Worm (Caenorhabditis elegans) whole organism, early embryonic: ENCODE results near the gene hir-1.

ENCODE experiments used
- ama-1 ChIP-seq: fragments of 150-350 bp; optimal IDR thresholded peaks from 2 replicates; lab custom pipeline; 2014
- scrt-1 ChIP-seq: fragments of 200-800 bp; sonication (Bioruptor generic); IDR thresholded peaks from 2 replicates; pipeline ENCODE4 v1.3.6; 2022; ENCODE audit warnings: missing genetic modification characterization, missing compliant biosample characterization
- tra-4 ChIP-seq: sonication (generic microtip); optimal IDR thresholded peaks from 2 replicates; lab custom pipeline; 2017; ENCODE audit warnings: missing genetic modification characterization, missing compliant biosample characterization

DNA sequence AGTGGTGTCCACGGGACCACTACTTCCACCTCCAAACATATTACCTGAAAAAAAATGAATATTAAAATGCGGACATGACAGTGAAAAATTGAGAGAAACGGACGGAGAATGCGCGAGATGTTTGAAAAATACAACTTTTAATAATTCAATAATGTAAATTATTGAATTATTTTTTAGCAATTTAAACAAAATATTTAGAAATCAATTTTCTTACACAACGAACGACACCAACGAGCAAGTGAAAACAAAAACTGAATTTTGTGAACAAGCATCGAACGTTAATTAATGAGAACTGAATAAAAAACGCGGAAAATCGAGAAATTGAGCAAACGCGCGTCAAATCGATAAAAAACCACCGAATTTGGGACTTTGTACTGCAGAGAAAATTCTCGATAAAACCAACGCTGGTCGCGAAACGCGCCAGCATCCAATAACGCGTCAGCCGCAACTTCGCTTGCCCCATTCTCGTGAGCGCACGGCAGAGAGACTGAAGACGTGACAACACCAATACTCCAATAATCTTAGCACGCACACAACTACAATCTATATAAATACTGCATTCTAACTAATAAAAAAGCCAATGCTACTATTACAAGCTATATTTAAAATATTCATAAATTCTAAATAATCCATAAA lies 17.0 kb upstream of the hir-1 start, which contains the start of the genes dnj-19 and nhr-47:
- TF ChIP-seq ama-1 (lab: Kevin White, UChicago) (no peak), tra-4 (tag; lab: Kevin White, UChicago) (peak; percentile 9), scrt-1 (GFP tag; lab: Robert Waterston, UW) (0 out of 2 replicates have a peak, but pooled peaks have one; percentile 34)
